ENCODE assay signal across 4 fruit fly cellular contexts in the genomic region with DNA sequence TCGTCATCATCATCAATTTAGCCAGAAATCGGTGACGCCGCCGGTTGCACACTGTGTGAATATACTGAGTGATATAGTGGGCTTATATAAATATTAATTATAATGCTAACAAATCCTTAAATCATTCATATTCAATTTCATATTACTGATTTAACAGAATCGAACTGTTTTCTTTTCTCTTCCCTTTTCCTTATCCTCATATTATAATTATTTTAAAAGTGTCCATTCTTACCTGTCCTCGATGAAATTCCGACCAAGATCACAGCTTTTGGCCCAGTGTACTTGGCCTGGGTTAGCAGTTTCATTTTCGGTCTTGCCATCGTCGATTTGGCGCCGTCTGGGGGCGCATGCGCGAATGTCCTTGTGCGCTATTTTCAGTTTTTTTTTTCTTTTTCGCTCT.
TF ChIP-seq lines count a peak whose summit lies in the region.

No protein-coding gene starts in this region.

- TF ChIP-seq CTCF in whole organism, embryonic (GFP tag; optimal IDR thresholded peaks at IDR 0.05; lab: Kevin White, UChicago): no peak

TF ChIP-seq in whole organism, embryonic, 481 proteins besides CTCF, POLR2A, EP300 and RAD21:
- no peak for TF ChIP-seq sqz (GFP tag; optimal IDR thresholded peaks at IDR 0.05; lab: Kevin White, UChicago)
- TF ChIP-seq Drgx (GFP tag; IDR thresholded peaks at IDR 0.05; lab: Robert Waterston, UW): peak; percentile 43; the same call in 1 of the 2 replicates
- no peak for TF ChIP-seq gce (GFP tag; IDR thresholded peaks at IDR 0.05; lab: Robert Waterston, UW)
TF ChIP-seq in whole organism, embryonic: peak in this region for 1.

TF ChIP-seq in whole organism, prepupa, 60 proteins besides CTCF, POLR2A, EP300 and RAD21 (continues in another document):
- TF ChIP-seq fkh (GFP tag; optimal IDR thresholded peaks at IDR 0.05; lab: Kevin White, UChicago) (no peak), CG10631 (GFP tag; optimal IDR thresholded peaks at IDR 0.05; lab: Kevin White, UChicago) (no peak), CG9139 (GFP tag; optimal IDR thresholded peaks at IDR 0.05; lab: Kevin White, UChicago) (no peak), CG15336 (GFP tag; IDR thresholded peaks at IDR 0.05; lab: Robert Waterston, UW) (0 out of 2 replicates have a peak, but pooled peaks have one; percentile 23), vri (GFP tag; optimal IDR thresholded peaks at IDR 0.05; lab: Kevin White, UChicago) (no peak), CG32006 (GFP tag; optimal IDR thresholded peaks at IDR 0.05; lab: Kevin White, UChicago) (peak; percentile 62), lz (GFP tag; optimal IDR thresholded peaks at IDR 0.05; lab: Kevin White, UChicago) (no peak), CG6163 (GFP tag; IDR thresholded peaks at IDR 0.05; lab: Robert Waterston, UW) (no peak), CG8119 (GFP tag; IDR thresholded peaks at IDR 0.05; lab: Robert Waterston, UW) (0 out of 3 replicates have a peak, but pooled peaks have one; percentile 40), CG8632 (GFP tag; optimal IDR thresholded peaks at IDR 0.05; lab: Kevin White, UChicago) (peak; percentile 6), CG6276 (GFP tag; optimal IDR thresholded peaks at IDR 0.05; lab: Kevin White, UChicago) (peak; percentile 15), CG11902 (GFP tag; optimal IDR thresholded peaks at IDR 0.05; lab: Kevin White, UChicago) (no peak), Ets21C (GFP tag; optimal IDR thresholded peaks at IDR 0.05; lab: Kevin White, UChicago) (no peak), svp (GFP tag; lab: Kevin White, UChicago) (peak; percentile 46), acj6 (GFP tag; optimal IDR thresholded peaks at IDR 0.05; lab: Kevin White, UChicago) (peak; percentile 3), eg (GFP tag; IDR thresholded peaks at IDR 0.05; lab: Robert Waterston, UW) (peak; percentile 25; the same call in 1 of the 3 replicates), CG3919 (GFP tag; optimal IDR thresholded peaks at IDR 0.05; lab: Kevin White, UChicago) (peak; percentile 28), Eip75B (GFP tag; optimal IDR thresholded peaks at IDR 0.05; lab: Kevin White, UChicago) (no peak), salr (GFP tag; optimal IDR thresholded peaks at IDR 0.05; lab: Kevin White, UChicago) (no peak), pdm3 (GFP tag; optimal IDR thresholded peaks at IDR 0.05; lab: Kevin White, UChicago) (peak; percentile 10), CG3032 (tag; optimal IDR thresholded peaks at IDR 0.05; lab: Kevin White, UChicago) (peak; percentile 7), Sox14 (GFP tag; optimal IDR thresholded peaks at IDR 0.05; lab: Kevin White, UChicago) (no peak), CG7368 (GFP tag; optimal IDR thresholded peaks at IDR 0.05; lab: Kevin White, UChicago) (no peak), CG6808 (GFP tag; optimal IDR thresholded peaks at IDR 0.05; lab: Kevin White, UChicago) (no peak), Eip93F (GFP tag; optimal IDR thresholded peaks at IDR 0.05; lab: Kevin White, UChicago) (no peak), Hr4 (GFP tag; optimal IDR thresholded peaks at IDR 0.05; lab: Kevin White, UChicago) (peak; percentile 42), CG11762 (GFP tag; optimal IDR thresholded peaks at IDR 0.05; lab: Kevin White, UChicago; ENCODE audit: insufficient read depth) (peak; percentile 13)

TF ChIP-seq in whole organism, pupa, 21 proteins besides CTCF, POLR2A, EP300 and RAD21:
- TF ChIP-seq rn (GFP tag; IDR thresholded peaks at IDR 0.05; lab: Robert Waterston, UW): no peak
- peak; percentile 19 for TF ChIP-seq CG8301 (tag; optimal IDR thresholded peaks at IDR 0.05; lab: Kevin White, UChicago)
- no peak for TF ChIP-seq Pif1B (GFP tag; optimal IDR thresholded peaks at IDR 0.05; lab: Kevin White, UChicago)
- TF ChIP-seq CG10348 (GFP tag; IDR thresholded peaks at IDR 0.05; lab: Robert Waterston, UW): no peak
- no peak for TF ChIP-seq Ets98B (GFP tag; IDR thresholded peaks at IDR 0.05; lab: Robert Waterston, UW)
- TF ChIP-seq CG8159 (tag; optimal IDR thresholded peaks at IDR 0.05; lab: Kevin White, UChicago): peak; percentile 37
- no peak for TF ChIP-seq Snoo (tag; optimal IDR thresholded peaks at IDR 0.05; lab: Kevin White, UChicago)
- no peak for TF ChIP-seq CG12605 (GFP tag; IDR thresholded peaks at IDR 0.05; lab: Robert Waterston, UW)
- no peak for TF ChIP-seq CG34367 (tag; optimal IDR thresholded peaks at IDR 0.05; lab: Kevin White, UChicago)
- no peak for TF ChIP-seq CG32121 (GFP tag; IDR thresholded peaks at IDR 0.05; lab: Robert Waterston, UW)
- TF ChIP-seq EcR (GFP tag; optimal IDR thresholded peaks at IDR 0.05; lab: Kevin White, UChicago): no peak
- TF ChIP-seq CG14655 (GFP tag; optimal IDR thresholded peaks at IDR 0.05; lab: Kevin White, UChicago): peak; percentile 28
- TF ChIP-seq CG9948 (tag; optimal IDR thresholded peaks at IDR 0.05; lab: Kevin White, UChicago): peak; percentile 3
- no peak for TF ChIP-seq Pif1A (GFP tag; optimal IDR thresholded peaks at IDR 0.05; lab: Kevin White, UChicago)
- peak; percentile 14 for TF ChIP-seq CG15710 (tag; optimal IDR thresholded peaks at IDR 0.05; lab: Kevin White, UChicago)
- TF ChIP-seq CG17806 (tag; optimal IDR thresholded peaks at IDR 0.05; lab: Kevin White, UChicago): peak; percentile 5
- TF ChIP-seq CG4496 (GFP tag; IDR thresholded peaks at IDR 0.05; lab: Robert Waterston, UW): no peak; the same call in 2 of the 3 replicates
- TF ChIP-seq D1 (tag; optimal IDR thresholded peaks at IDR 0.05; lab: Kevin White, UChicago): no peak
- TF ChIP-seq gl (tag; optimal IDR thresholded peaks at IDR 0.05; lab: Kevin White, UChicago): no peak
- no peak for TF ChIP-seq CG13204 (GFP tag; optimal IDR thresholded peaks at IDR 0.05; lab: Kevin White, UChicago)
- no peak for TF ChIP-seq fd96Ca (GFP tag; IDR thresholded peaks at IDR 0.05; lab: Robert Waterston, UW)

TF ChIP-seq in whole organism, wandering third instar larva, 38 proteins besides CTCF, POLR2A, EP300 and RAD21:
- TF ChIP-seq N (GFP tag; optimal IDR thresholded peaks at IDR 0.05; lab: Kevin White, UChicago) (no peak), h (GFP tag; optimal IDR thresholded peaks at IDR 0.05; lab: Kevin White, UChicago) (peak; percentile 1), jim (GFP tag; optimal IDR thresholded peaks at IDR 0.05; lab: Kevin White, UChicago) (no peak)
